Worm (Caenorhabditis elegans) whole organism, L3 larva: ENCODE data around the gene cyp-35B1.

Source experiments
- aly-2 ChIP-seq: fragments of 150-350 bp; optimal IDR thresholded peaks from 2 replicates; lab custom pipeline; 2014; ENCODE audit warnings: missing biosample characterization, missing genetic modification characterization
- ceh-9 ChIP-seq: sonication (generic microtip); optimal IDR thresholded peaks from 2 replicates; lab custom pipeline; 2018; ENCODE audit warnings: missing biosample characterization, missing genetic modification characterization
- elt-1 ChIP-seq: fragments of 150-350 bp; optimal IDR thresholded peaks from 2 replicates; lab custom pipeline; 2014; ENCODE audit warnings: missing biosample characterization, missing genetic modification characterization
- elt-3 ChIP-seq, 3 experiments: fragments of 150-350 bp in 1 of 3; sonication (generic microtip) in 2 of 3; optimal IDR thresholded peaks; 2 replicates in 2 of 3; 4 replicates in 1 of 3; lab custom pipeline; 2014 to 2017; ENCODE audit warnings: missing biosample characterization in 3 of 3, missing genetic modification characterization in 3 of 3
- lin-15B ChIP-seq: fragments of 150-350 bp; optimal IDR thresholded peaks from 2 replicates; lab custom pipeline; 2014; ENCODE audit warnings: missing biosample characterization, missing genetic modification characterization
- nhr-12 ChIP-seq: fragments of 150-350 bp; optimal IDR thresholded peaks from 2 replicates; lab custom pipeline; 2014; ENCODE audit warnings: missing biosample characterization, missing genetic modification characterization
- nhr-28 ChIP-seq: fragments of 150-350 bp; optimal IDR thresholded peaks from 2 replicates; lab custom pipeline; 2014; ENCODE audit warnings: missing biosample characterization, missing genetic modification characterization
- pha-4 ChIP-seq: fragments of 150-350 bp; optimal IDR thresholded peaks from 2 replicates; lab custom pipeline; 2014; ENCODE audit warnings: missing biosample characterization, missing genetic modification reagents, missing genetic modification characterization

ce11 chrV:3938789-3939188 lies at the start of gene cyp-35B1:
- TF ChIP-seq nhr-12 (tag; lab: Kevin White, UChicago): no peak
- no peak for TF ChIP-seq elt-1 (tag; lab: Kevin White, UChicago)
- no peak for TF ChIP-seq elt-3 (tag; optimal IDR thresholded peaks at IDR 0.05; lab: Kevin White, UChicago)
- no peak for TF ChIP-seq nhr-28 (tag; lab: Kevin White, UChicago)
- no peak for TF ChIP-seq ceh-9 (tag; lab: Kevin White, UChicago)
- TF ChIP-seq pha-4 (tag; lab: Kevin White, UChicago): no peak
- no peak for TF ChIP-seq lin-15B (tag; lab: Kevin White, UChicago)
- no peak for TF ChIP-seq aly-2 (tag; lab: Kevin White, UChicago)
